Worm (Caenorhabditis elegans) whole organism, midembryonic: ENCODE measurements around the gene idh-1.

Source experiments
- T22C8.4 ChIP-seq: fragments of 200-800 bp; sonication (Bioruptor generic); IDR thresholded peaks from 2 replicates; pipeline ENCODE4 v1.3.6; 2022; ENCODE audit warnings: missing genetic modification characterization, missing compliant biosample characterization
- cog-1 ChIP-seq: sonication (generic microtip); optimal IDR thresholded peaks from 2 replicates; lab custom pipeline; 2016; ENCODE audit warnings: missing genetic modification characterization, missing compliant biosample characterization
- flt-1 ChIP-seq: fragments of 200-800 bp; sonication (Bioruptor generic); IDR thresholded peaks from 2 replicates; pipeline ENCODE4 v1.3.6; 2022; ENCODE audit warnings: missing genetic modification characterization, missing compliant biosample characterization
- klf-2 ChIP-seq: fragments of 200-800 bp; sonication (Bioruptor generic); conservative IDR thresholded peaks from 2 replicates; pipeline ENCODE4 v1.3.6; 2022; ENCODE audit warnings: missing genetic modification reagents, missing genetic modification characterization, missing compliant biosample characterization
- med-1 ChIP-seq: sonication (generic microtip); optimal IDR thresholded peaks from 2 replicates; lab custom pipeline; 2017; ENCODE audit warnings: missing genetic modification characterization, mild to moderate bottlenecking, missing compliant biosample characterization, antibody characterized with exemption, missing genetic modification reagents; ENCODE audit not compliant: insufficient read depth
- ref-1 ChIP-seq: fragments of 200-800 bp; sonication (Bioruptor generic); conservative IDR thresholded peaks from 2 replicates; pipeline ENCODE4 v1.3.6; 2022; ENCODE audit warnings: missing genetic modification reagents, missing genetic modification characterization, missing compliant biosample characterization
- tab-1 ChIP-seq: fragments of 200-800 bp; sonication (Bioruptor generic); IDR thresholded peaks from 2 replicates; pipeline ENCODE4 v1.3.6; 2022; ENCODE audit warnings: missing genetic modification characterization, missing compliant biosample characterization
- ztf-23 ChIP-seq: fragments of 200-800 bp; sonication (Bioruptor generic); IDR thresholded peaks from 2 replicates; pipeline ENCODE4 v1.3.6; 2022; ENCODE audit warnings: missing genetic modification reagents, missing genetic modification characterization, missing compliant biosample characterization
- ztf-29 ChIP-seq: fragments of 200-800 bp; sonication (Bioruptor generic); IDR thresholded peaks from 2 replicates; pipeline ENCODE4 v1.3.6; 2022; ENCODE audit warnings: missing genetic modification reagents, missing genetic modification characterization, missing compliant biosample characterization

DNA sequence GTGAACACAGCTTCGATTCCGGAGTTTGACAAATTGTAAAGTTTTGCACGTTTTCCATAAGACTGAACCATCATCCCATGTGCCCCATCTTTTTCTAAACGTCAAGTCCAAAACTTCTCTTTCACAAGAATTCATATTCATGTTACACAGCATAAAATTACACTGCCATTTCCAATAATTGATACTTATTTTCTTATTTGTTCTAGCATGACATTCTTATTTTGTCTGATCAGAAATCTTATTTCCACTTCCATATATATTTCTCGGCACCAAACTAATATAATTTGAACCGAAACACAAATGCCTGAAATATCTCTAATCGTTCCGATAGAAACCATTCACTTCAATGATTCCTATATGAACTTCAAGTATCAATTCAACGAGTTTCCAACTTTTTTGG is 45.1 kb upstream of the idh-1 start, which contains the start of gene sru-2:
- TF ChIP-seq med-1 (no peak), tab-1 (no peak), T22C8.4 (GFP tag; lab: Robert Waterston, UW) (no peak), ztf-29 (GFP tag; lab: Robert Waterston, UW) (no peak), klf-2 (no peak), flt-1 (GFP tag; lab: Robert Waterston, UW) (no peak), ztf-23 (GFP tag; lab: Robert Waterston, UW) (no peak), cog-1 (tag; lab: Kevin White, UChicago) (no peak), ref-1 (GFP tag; lab: Robert Waterston, UW) (no peak)
